Worm (Caenorhabditis elegans) whole organism, L4/young adult: ENCODE data around the gene msp-76.

Experiments used
- W03F9.2 ChIP-seq: fragments of 150-350 bp; optimal IDR thresholded peaks from 2 replicates; lab custom pipeline; 2014; ENCODE audit warnings: missing biosample characterization, missing genetic modification characterization
- dao-5 ChIP-seq: sonication (generic microtip); optimal IDR thresholded peaks from 2 replicates; lab custom pipeline; 2016; ENCODE audit warnings: missing genotype, missing genetic modification characterization, moderate library complexity, missing compliant biosample characterization

ce11 chrIV:9712782-9713181 is 24.0 kb downstream of the msp-76 start, which contains the start of gene K01H12.4:
- TF ChIP-seq W03F9.2 (tag; lab: Kevin White, UChicago) (no peak), dao-5 (tag; lab: Kevin White, UChicago) (no peak)
